Fruit fly (Drosophila melanogaster): ENCODE measurements around the gene CG33229.

The CG33229 gene

DNA sequence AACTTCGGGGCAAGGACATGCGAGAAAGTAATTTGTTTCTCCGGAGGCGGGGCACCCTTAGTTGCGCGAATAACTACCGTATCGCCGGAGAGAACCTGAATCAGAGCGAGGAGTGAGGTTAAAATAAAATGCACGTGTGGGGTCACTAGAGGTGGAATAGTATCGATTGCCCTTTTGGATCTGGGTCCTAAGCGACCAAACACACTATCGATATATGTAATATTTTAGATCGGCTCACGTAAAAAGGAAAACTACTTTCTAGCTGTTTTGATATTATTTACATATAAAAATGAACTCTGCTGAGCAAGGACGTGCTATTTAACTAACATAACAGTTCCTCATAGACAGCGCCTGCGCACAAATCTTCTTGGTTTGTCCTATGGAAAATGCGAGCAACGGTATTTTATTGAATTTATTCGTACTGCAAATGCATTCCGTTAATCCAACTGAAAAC is 39.1 kb downstream of the CG33229 start (continued):
- TF ChIP-seq sisA (GFP tag; IDR thresholded peaks at IDR 0.05) (no peak), wor (GFP tag; IDR thresholded peaks at IDR 0.05) (no peak), NC2β (GFP tag; optimal IDR thresholded peaks at IDR 0.05) (no peak), CG8089 (GFP tag; optimal IDR thresholded peaks at IDR 0.05) (no peak), Ravus (GFP tag; IDR thresholded peaks at IDR 0.05) (no peak), sim (GFP tag; IDR thresholded peaks at IDR 0.05) (no peak), Eip74EF (GFP tag; optimal IDR thresholded peaks at IDR 0.05) (no peak), D19B (GFP tag; optimal IDR thresholded peaks at IDR 0.05) (no peak), ERR (GFP tag; optimal IDR thresholded peaks at IDR 0.05) (no peak), CG5180 (GFP tag; optimal IDR thresholded peaks at IDR 0.05) (no peak), CG1832 (GFP tag; optimal IDR thresholded peaks at IDR 0.05) (no peak), CG17612 (GFP tag; IDR thresholded peaks at IDR 0.05) (no peak), CG18619 (GFP tag; optimal IDR thresholded peaks at IDR 0.05) (no peak), CG4730 (GFP tag; IDR thresholded peaks at IDR 0.05) (no peak), abd-A (tag; optimal IDR thresholded peaks at IDR 0.05) (no peak), esg (GFP tag; conservative IDR thresholded peaks at IDR 0.05) (no peak), HHEX (GFP tag; optimal IDR thresholded peaks at IDR 0.05) (no peak), CG14860 (GFP tag; IDR thresholded peaks at IDR 0.05; ENCODE audit: partially characterized antibody) (peak; percentile 71), org-1 (GFP tag; optimal IDR thresholded peaks at IDR 0.05) (no peak), eve (GFP tag; optimal IDR thresholded peaks at IDR 0.05) (no peak), ewg (GFP tag; optimal IDR thresholded peaks at IDR 0.05) (peak; percentile 70), gsb-n (tag; optimal IDR thresholded peaks at IDR 0.05) (no peak), seq (GFP tag; IDR thresholded peaks at IDR 0.05) (no peak), cg (GFP tag; optimal IDR thresholded peaks at IDR 0.05) (no peak), lola (GFP tag; optimal IDR thresholded peaks at IDR 0.05) (no peak), CG16779 (GFP tag; IDR thresholded peaks at IDR 0.05) (no peak), CG1647 (GFP tag; optimal IDR thresholded peaks at IDR 0.05) (no peak), Side (GFP tag; optimal IDR thresholded peaks at IDR 0.05) (no peak), Camta (GFP tag; optimal IDR thresholded peaks at IDR 0.05) (no peak), gsb (GFP tag; IDR thresholded peaks at IDR 0.05) (no peak), CG3407 (GFP tag; optimal IDR thresholded peaks at IDR 0.05) (no peak), CG12299 (tag; optimal IDR thresholded peaks at IDR 0.05) (peak; percentile 2), Atf6 (GFP tag; IDR thresholded peaks at IDR 0.05) (no peak), sc (optimal IDR thresholded peaks at IDR 0.05) (no peak), sc (GFP tag; optimal IDR thresholded peaks at IDR 0.05) (no peak), so (GFP tag; IDR thresholded peaks at IDR 0.05) (no peak), BtbVII (GFP tag; optimal IDR thresholded peaks at IDR 0.05) (no peak), CG13624 (GFP tag; optimal IDR thresholded peaks at IDR 0.05) (no peak), zfh2 (GFP tag; optimal IDR thresholded peaks at IDR 0.05) (no peak), sens (GFP tag) (peak; percentile 80), CHES-1-like (GFP tag; optimal IDR thresholded peaks at IDR 0.05) (peak; percentile 8), CG1792 (GFP tag; optimal IDR thresholded peaks at IDR 0.05) (no peak), Ssrp (tag; optimal IDR thresholded peaks at IDR 0.05) (no peak), gcm2 (GFP tag; optimal IDR thresholded peaks at IDR 0.05) (no peak), Atf-2 (GFP tag; optimal IDR thresholded peaks at IDR 0.05) (no peak), dm (GFP tag; optimal IDR thresholded peaks at IDR 0.05) (peak; percentile 98), Asciz (GFP tag; optimal IDR thresholded peaks at IDR 0.05) (no peak), Sry-β (GFP tag; optimal IDR thresholded peaks at IDR 0.05) (no peak), CG18011 (GFP tag; optimal IDR thresholded peaks at IDR 0.05) (no peak), cato (GFP tag; optimal IDR thresholded peaks at IDR 0.05; ENCODE audit: borderline replicate concordance) (no peak), lab (GFP tag; optimal IDR thresholded peaks at IDR 0.05) (no peak), CG11696 (GFP tag; IDR thresholded peaks at IDR 0.05) (no peak)

All from whole organism, embryonic.